Fruit fly (Drosophila melanogaster) whole organism, embryonic: ENCODE results near the gene Arpc1.

Source experiments
- Awh ChIP-seq: fragments of 200-800 bp; sonication (Bioruptor generic); IDR thresholded peaks from 2 replicates; pipeline ENCODE4, ENCODE4 v1.3.6; 2022; ENCODE audit warnings: missing biosample characterization, missing genetic modification characterization
- Blimp-1 ChIP-seq: fragments of 200-800 bp; sonication (Bioruptor generic); optimal IDR thresholded peaks from 3 replicates; lab custom pipeline; 2018; ENCODE audit warnings: missing biosample characterization, missing genetic modification characterization, mild to moderate bottlenecking, moderate library complexity, missing genetic modification reagents
- CG11456 ChIP-seq: fragments of 200-800 bp; sonication (Bioruptor generic); IDR thresholded peaks from 3 replicates; pipeline ENCODE4 v1.3.6; 2022; ENCODE audit warnings: missing biosample characterization, missing genetic modification characterization
- CG1602 ChIP-seq: fragments of 200-800 bp; sonication (Bioruptor generic); optimal IDR thresholded peaks from 3 replicates; lab custom pipeline; 2016; ENCODE audit warnings: missing biosample characterization, missing genetic modification characterization
- CG17328 ChIP-seq: fragments of 200-800 bp; sonication (Bioruptor generic); IDR thresholded peaks from 2 replicates; pipeline ENCODE4 v1.3.6; 2022; ENCODE audit warnings: missing biosample characterization, missing genetic modification characterization
- CG17612 ChIP-seq: fragments of 200-800 bp; sonication (Bioruptor generic); IDR thresholded peaks from 2 replicates; pipeline ENCODE4 v1.3.6; 2022; ENCODE audit warnings: missing biosample characterization, missing genetic modification characterization
- CG17802 ChIP-seq: fragments of 200-800 bp; sonication (Bioruptor generic); optimal IDR thresholded peaks from 2 replicates; lab custom pipeline; 2018; ENCODE audit warnings: missing biosample characterization, mild to moderate bottlenecking, missing genetic modification characterization, moderate library complexity
- CG31365 ChIP-seq: fragments of 200-800 bp; sonication (Bioruptor generic); optimal IDR thresholded peaks from 2 replicates; lab custom pipeline; 2018; ENCODE audit warnings: missing biosample characterization, mild to moderate bottlenecking, missing genetic modification characterization
- CG4404 ChIP-seq: fragments of 200-800 bp; sonication (Bioruptor generic); IDR thresholded peaks from 2 replicates; pipeline ENCODE4 v1.3.6; 2022; ENCODE audit warnings: missing biosample characterization, missing genetic modification characterization
- CG6254 ChIP-seq: fragments of 200-800 bp; sonication (Bioruptor generic); optimal IDR thresholded peaks from 3 replicates; lab custom pipeline; 2017; ENCODE audit warnings: mild to moderate bottlenecking, missing biosample characterization, missing genetic modification reagents, missing genetic modification characterization
- CG6272 ChIP-seq: fragments of 200-800 bp; sonication (Bioruptor generic); IDR thresholded peaks from 2 replicates; pipeline ENCODE4 v1.3.6; 2022; ENCODE audit warnings: missing biosample characterization, missing genetic modification characterization
- CG6683 ChIP-seq: fragments of 200-800 bp; sonication (Bioruptor generic); optimal IDR thresholded peaks from 2 replicates; lab custom pipeline; 2017; ENCODE audit warnings: missing biosample characterization, mild to moderate bottlenecking, missing genetic modification characterization, missing genetic modification reagents
- CG8388 ChIP-seq: fragments of 200-800 bp; sonication (Bioruptor generic); optimal IDR thresholded peaks from 2 replicates; lab custom pipeline; 2019; ENCODE audit warnings: missing biosample characterization, mild to moderate bottlenecking, missing genetic modification characterization, moderate library complexity
- CG8944 ChIP-seq: fragments of 200-800 bp; sonication (Bioruptor generic); optimal IDR thresholded peaks from 3 replicates; lab custom pipeline; 2016; ENCODE audit warnings: missing biosample characterization, missing genetic modification characterization
- CG9609 ChIP-seq: fragments of 200-800 bp; sonication (Bioruptor generic); optimal IDR thresholded peaks from 3 replicates; lab custom pipeline; 2016; ENCODE audit warnings: missing biosample characterization, missing genetic modification characterization
- D19A ChIP-seq: fragments of 200-800 bp; optimal IDR thresholded peaks from 3 replicates; lab custom pipeline; 2019; ENCODE audit warnings: missing biosample characterization, mild to moderate bottlenecking, missing genetic modification characterization, moderate library complexity
- Deaf1 ChIP-seq: fragments of 200-800 bp; optimal IDR thresholded peaks from 3 replicates; lab custom pipeline; 2019; ENCODE audit warnings: missing biosample characterization, mild to moderate bottlenecking, missing genetic modification characterization, moderate library complexity
- Fer1 ChIP-seq: fragments of 200-800 bp; sonication (Bioruptor generic); optimal IDR thresholded peaks from 2 replicates; lab custom pipeline; 2017; ENCODE audit warnings: missing biosample characterization, mild to moderate bottlenecking, missing genetic modification characterization
- HLH4C ChIP-seq: fragments of 200-800 bp; sonication (Bioruptor generic); IDR thresholded peaks from 3 replicates; pipeline ENCODE4 v1.3.6; 2022; ENCODE audit warnings: missing biosample characterization, missing genetic modification characterization; ENCODE audit not compliant: partially characterized antibody
- Hand ChIP-seq: fragments of 200-800 bp; sonication (Bioruptor generic); optimal IDR thresholded peaks from 2 replicates; lab custom pipeline; 2017; ENCODE audit warnings: mild to moderate bottlenecking, missing biosample characterization, missing genetic modification reagents, missing genetic modification characterization
- Hr39 ChIP-seq: fragments of >200 bp; optimal IDR thresholded peaks from 2 replicates; lab custom pipeline; 2017
- Hr78 ChIP-seq, 2 experiments: fragments of 200-800 bp in 1 of 2; fragments of >200 bp in 1 of 2; sonication (Bioruptor generic) in 1 of 2; optimal IDR thresholded peaks; 2 replicates each; lab custom pipeline; 2017 to 2019; ENCODE audit warnings: missing biosample characterization in 2 of 2, missing genetic modification characterization in 2 of 2, mild to moderate bottlenecking in 1 of 2, moderate library complexity in 1 of 2
- Lim3 ChIP-seq: fragments of 200-800 bp; sonication (Bioruptor generic); IDR thresholded peaks from 2 replicates; pipeline ENCODE4 v1.3.6; 2022; ENCODE audit warnings: missing biosample characterization, missing genetic modification characterization
- Max ChIP-seq: fragments of 200-800 bp; sonication (Bioruptor generic); optimal IDR thresholded peaks from 2 replicates; lab custom pipeline; 2016; ENCODE audit warnings: missing biosample characterization, mild to moderate bottlenecking, missing genetic modification characterization
- NK7.1 ChIP-seq: fragments of 200-800 bp; sonication (Bioruptor generic); optimal IDR thresholded peaks from 3 replicates; lab custom pipeline; 2016; ENCODE audit warnings: missing biosample characterization, missing genetic modification characterization
- Ptx1 ChIP-seq: fragments of 200-800 bp; sonication (Bioruptor generic); IDR thresholded peaks from 2 replicates; pipeline ENCODE4 v1.3.6; 2022; ENCODE audit warnings: missing biosample characterization, missing genetic modification characterization
- Sry-δ ChIP-seq: fragments of 200-800 bp; sonication (Bioruptor generic); optimal IDR thresholded peaks from 2 replicates; lab custom pipeline; 2016; ENCODE audit warnings: missing biosample characterization, missing genetic modification characterization
- cad ChIP-seq: fragments of >200 bp; optimal IDR thresholded peaks from 2 replicates; lab custom pipeline; 2017; ENCODE audit warnings: missing biosample characterization, missing genetic modification characterization
- cato ChIP-seq: fragments of 200-800 bp; sonication (Bioruptor generic); optimal IDR thresholded peaks from 2 replicates; lab custom pipeline; 2016; ENCODE audit warnings: missing biosample characterization, missing genetic modification characterization, borderline replicate concordance
- crol ChIP-seq: fragments of 200-800 bp; sonication (Bioruptor generic); IDR thresholded peaks from 2 replicates; pipeline ENCODE4 v1.3.6; 2022; ENCODE audit warnings: missing biosample characterization, missing genetic modification characterization
- dan ChIP-seq: fragments of 200-800 bp; sonication (Bioruptor generic); IDR thresholded peaks from 2 replicates; pipeline ENCODE4 v1.3.6; 2022; ENCODE audit warnings: missing biosample characterization, missing genetic modification characterization
- dm ChIP-seq: fragments of 200-800 bp; sonication (Bioruptor generic); optimal IDR thresholded peaks from 3 replicates; lab custom pipeline; 2016; ENCODE audit warnings: missing biosample characterization, missing genetic modification characterization
- dmrt11E ChIP-seq: fragments of 200-800 bp; sonication (Bioruptor generic); optimal IDR thresholded peaks from 3 replicates; lab custom pipeline; 2018; ENCODE audit warnings: missing biosample characterization, mild to moderate bottlenecking, missing genetic modification characterization, moderate library complexity
- exex ChIP-seq: fragments of 200-800 bp; sonication (Bioruptor generic); optimal IDR thresholded peaks from 4 replicates; lab custom pipeline; 2018; ENCODE audit warnings: missing biosample characterization, mild to moderate bottlenecking, missing genetic modification characterization, moderate library complexity
- hkb ChIP-seq, 2 experiments: fragments of 200-800 bp in 1 of 2; fragments of >200 bp in 1 of 2; sonication (Bioruptor generic) in 1 of 2; IDR thresholded peaks in 1 of 2; optimal IDR thresholded peaks in 1 of 2; 2 replicates each; pipeline versions ENCODE4 v1.3.6 to Lab custom; 2017 to 2022; ENCODE audit warnings: missing biosample characterization in 1 of 2, missing genetic modification characterization in 1 of 2
- ind ChIP-seq: fragments of 200-800 bp; sonication (Bioruptor generic); optimal IDR thresholded peaks from 3 replicates; lab custom pipeline; 2016; ENCODE audit warnings: missing biosample characterization, missing genetic modification characterization
- insv ChIP-seq, 2 experiments: fragments of 200-800 bp; sonication (Bioruptor generic); optimal IDR thresholded peaks; 3 replicates each; lab custom pipeline; 2016 to 2018; ENCODE audit warnings: missing biosample characterization in 2 of 2, missing genetic modification characterization in 2 of 2
- inv ChIP-seq: fragments of 200-800 bp; sonication (Bioruptor generic); IDR thresholded peaks from 2 replicates; pipeline ENCODE4 v1.3.6; 2022; ENCODE audit warnings: missing biosample characterization, missing genetic modification characterization; ENCODE audit not compliant: partially characterized antibody
- kay ChIP-seq: fragments of 200-800 bp; sonication (Bioruptor generic); optimal IDR thresholded peaks from 2 replicates; lab custom pipeline; 2016; ENCODE audit warnings: missing biosample characterization, missing genetic modification characterization
- lab ChIP-seq: fragments of 200-800 bp; sonication (Bioruptor generic); optimal IDR thresholded peaks from 3 replicates; lab custom pipeline; 2017; ENCODE audit warnings: missing biosample characterization, missing genetic modification characterization, mild to moderate bottlenecking, moderate library complexity, missing genetic modification reagents
- mam ChIP-seq: fragments of 200-800 bp; sonication (Bioruptor generic); optimal IDR thresholded peaks from 3 replicates; lab custom pipeline; 2016; ENCODE audit warnings: missing biosample characterization, missing genetic modification characterization
- mirr ChIP-seq: fragments of 200-800 bp; sonication (Bioruptor generic); optimal IDR thresholded peaks from 3 replicates; lab custom pipeline; 2018; ENCODE audit warnings: missing biosample characterization, mild to moderate bottlenecking, missing genetic modification characterization
- odd ChIP-seq: fragments of 200-800 bp; sonication (Bioruptor generic); optimal IDR thresholded peaks from 2 replicates; lab custom pipeline; 2017; ENCODE audit warnings: missing biosample characterization, mild to moderate bottlenecking, missing genetic modification characterization
- pnt ChIP-seq: fragments of 200-800 bp; sonication (Bioruptor generic); optimal IDR thresholded peaks from 3 replicates; lab custom pipeline; 2016; ENCODE audit warnings: missing biosample characterization, missing genetic modification characterization
- rib ChIP-seq: fragments of 200-800 bp; sonication (Bioruptor generic); IDR thresholded peaks from 2 replicates; pipeline ENCODE4 v1.3.6; 2022; ENCODE audit warnings: missing biosample characterization, missing genetic modification characterization
- sd ChIP-seq: fragments of 200-800 bp; sonication (Bioruptor generic); optimal IDR thresholded peaks from 3 replicates; lab custom pipeline; 2018; ENCODE audit warnings: missing biosample characterization, mild to moderate bottlenecking, missing genetic modification characterization, moderate library complexity
- unc-4 ChIP-seq: fragments of 200-800 bp; sonication (Bioruptor generic); IDR thresholded peaks from 2 replicates; pipeline ENCODE4 v1.3.6; 2022; ENCODE audit warnings: missing biosample characterization, missing genetic modification characterization; ENCODE audit not compliant: partially characterized antibody
- zen ChIP-seq: fragments of 200-800 bp; sonication (Bioruptor generic); optimal IDR thresholded peaks from 3 replicates; lab custom pipeline; 2018; ENCODE audit warnings: missing biosample characterization, mild to moderate bottlenecking, missing genetic modification characterization, moderate library complexity

Arpc1 gene

DNA sequence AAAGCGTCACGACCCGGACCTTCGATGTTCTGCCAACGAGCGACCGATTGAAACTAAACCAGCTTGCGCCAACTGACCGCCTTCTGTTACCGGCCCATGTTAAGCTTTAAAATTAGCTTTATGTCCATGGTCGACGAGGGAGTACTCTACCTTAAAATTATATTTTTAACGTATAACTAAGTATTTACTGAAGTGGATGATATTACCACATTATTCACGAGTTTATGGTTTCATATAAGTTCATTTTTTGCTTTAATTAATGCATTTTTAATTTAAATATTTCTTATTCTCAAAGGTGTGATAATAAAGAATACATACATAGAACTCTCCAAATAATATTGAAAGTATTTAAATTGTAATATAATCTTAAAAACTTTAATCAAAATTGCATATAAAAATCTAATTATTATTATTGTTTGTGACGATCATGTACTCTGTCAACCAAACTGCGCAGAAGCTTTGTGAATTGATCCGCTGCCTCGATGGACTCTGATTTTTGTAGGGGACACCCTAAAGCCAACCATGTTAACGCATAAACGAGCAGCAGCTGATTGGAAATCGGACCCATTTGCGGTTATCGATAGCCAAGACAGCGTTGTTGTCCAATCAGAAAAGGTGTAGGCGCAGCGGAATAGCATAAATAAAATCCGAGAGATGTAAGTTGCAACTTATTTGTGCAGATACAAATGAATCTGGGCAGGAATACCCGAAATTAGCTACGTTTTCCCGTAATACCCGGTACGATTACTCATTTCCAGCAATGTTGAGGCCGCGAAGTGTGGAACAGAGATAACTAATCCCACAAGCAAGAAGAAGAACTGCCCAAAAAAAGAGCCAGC, 49.2 kb downstream of the Arpc1 start, which contains the start of the genes CG9008 and p38b (continued):
- TF ChIP-seq CG8944 (GFP tag; lab: Kevin White, UChicago) (peak; percentile 15), CG31365 (tag; lab: Kevin White, UChicago) (no peak), Hand (GFP tag; lab: Kevin White, UChicago) (peak; percentile 74), odd (GFP tag; lab: Kevin White, UChicago) (peak; percentile 87), HLH4C (GFP tag; lab: Robert Waterston, UW) (peak; percentile 60), exex (peak; percentile 40), CG17328 (peak; percentile 22; the same call in 1 of the 2 replicates), pnt (GFP tag; lab: Kevin White, UChicago) (no peak), cato (GFP tag; lab: Kevin White, UChicago) (peak; percentile 30), Awh (0 out of 2 replicates have a peak, but pooled peaks have one; percentile 38), kay (GFP tag; lab: Kevin White, UChicago) (peak; percentile 42), CG17612 (no peak), lab (GFP tag; lab: Kevin White, UChicago) (peak; percentile 79), NK7.1 (GFP tag; lab: Kevin White, UChicago) (no peak), CG4404 (GFP tag; lab: Robert Waterston, UW) (no peak), inv (peak; percentile 20; the same call in 1 of the 2 replicates), D19A (tag; lab: Kevin White, UChicago) (peak; percentile 99), CG6272 (GFP tag; lab: Robert Waterston, UW) (peak; percentile 71), Max (GFP tag; lab: Kevin White, UChicago) (peak; percentile 61), CG6683 (peak; percentile 79), Blimp-1 (GFP tag; lab: Kevin White, UChicago) (no peak), Sry-δ (GFP tag; lab: Kevin White, UChicago) (peak; percentile 37), sd (tag; lab: Kevin White, UChicago) (peak; percentile 57), CG17802 (tag; lab: Kevin White, UChicago) (no peak), mirr (no peak), Lim3 (GFP tag; lab: Robert Waterston, UW) (no peak), Ptx1 (GFP tag; lab: Robert Waterston, UW) (peak; percentile 75), crol (GFP tag; lab: Robert Waterston, UW) (no peak), dm (GFP tag; lab: Kevin White, UChicago) (no peak), CG1602 (peak; percentile 62), unc-4 (peak; percentile 51), zen (tag; lab: Kevin White, UChicago) (peak; percentile 44), Fer1 (GFP tag; lab: Kevin White, UChicago) (peak; percentile 83), ind (peak; percentile 65), CG11456 (GFP tag; lab: Robert Waterston, UW) (peak; percentile 55; the same call in 2 of the 3 replicates), Deaf1 (tag; lab: Kevin White, UChicago) (peak; percentile 76), CG8388 (GFP tag; lab: Kevin White, UChicago) (peak; percentile 84), Hr78 (GFP tag; optimal IDR thresholded peaks at IDR 0.05; lab: Kevin White, UChicago) (peak in 1 of 2 experiments; percentile 46), rib (GFP tag; lab: Robert Waterston, UW) (no peak), mam (GFP tag; lab: Kevin White, UChicago) (peak; percentile 46), CG6254 (GFP tag; lab: Kevin White, UChicago) (peak; percentile 47), dmrt11E (tag; lab: Kevin White, UChicago) (peak; percentile 69), insv (GFP tag; optimal IDR thresholded peaks at IDR 0.05; lab: Kevin White, UChicago) (peak; percentile 65 to 95), hkb (optimal IDR thresholded peaks at IDR 0.05; lab: Kevin White, UChicago) (no peak), hkb (GFP tag; IDR thresholded peaks at IDR 0.05; lab: Robert Waterston, UW) (peak; percentile 46; the same call in 1 of the 2 replicates), cad (no peak), Hr39 (lab: Kevin White, UChicago) (no peak), CG9609 (no peak), dan (no peak)
